Fruit fly (Drosophila melanogaster) whole organism, embryonic: ENCODE data around the gene CG5056.

Source experiments
- Atf6 ChIP-seq: fragments of 200-800 bp; sonication (Bioruptor generic); IDR thresholded peaks from 2 replicates; pipeline ENCODE4 v1.3.6; 2022; ENCODE audit warnings: missing biosample characterization, missing genetic modification characterization
- Bdp1 ChIP-seq: fragments of 200-800 bp; sonication (Bioruptor generic); optimal IDR thresholded peaks from 3 replicates; lab custom pipeline; 2016; ENCODE audit warnings: missing biosample characterization, missing genetic modification characterization
- CG1024 ChIP-seq: fragments of 200-800 bp; sonication (Bioruptor generic); IDR thresholded peaks from 2 replicates; pipeline ENCODE4 v1.3.6; 2022; ENCODE audit warnings: missing biosample characterization, missing genetic modification characterization
- CG10654 ChIP-seq: fragments of 200-800 bp; sonication (Bioruptor generic); optimal IDR thresholded peaks from 2 replicates; lab custom pipeline; 2016; ENCODE audit warnings: missing biosample characterization, missing genetic modification characterization
- CG11398 ChIP-seq: fragments of 200-800 bp; sonication (Bioruptor generic); optimal IDR thresholded peaks from 2 replicates; lab custom pipeline; 2016; ENCODE audit warnings: missing biosample characterization, missing genetic modification characterization
- CG11723 ChIP-seq: fragments of 200-800 bp; sonication (Bioruptor generic); optimal IDR thresholded peaks from 2 replicates; lab custom pipeline; 2017; ENCODE audit warnings: missing biosample characterization, mild to moderate bottlenecking, missing genetic modification characterization
- CG12391 ChIP-seq: fragments of 200-800 bp; sonication (Bioruptor generic); optimal IDR thresholded peaks from 3 replicates; lab custom pipeline; 2018; ENCODE audit warnings: missing biosample characterization, mild to moderate bottlenecking, missing genetic modification characterization, moderate library complexity
- CG12769 ChIP-seq: fragments of 200-800 bp; sonication (Bioruptor generic); optimal IDR thresholded peaks from 2 replicates; lab custom pipeline; 2019; ENCODE audit warnings: missing biosample characterization, mild to moderate bottlenecking, missing genetic modification characterization, moderate library complexity
- CG12942 ChIP-seq: fragments of 200-800 bp; sonication (Bioruptor generic); optimal IDR thresholded peaks from 3 replicates; lab custom pipeline; 2016; ENCODE audit warnings: missing biosample characterization, missing genetic modification characterization
- CG17186 ChIP-seq: fragments of 200-800 bp; sonication (Bioruptor generic); optimal IDR thresholded peaks from 3 replicates; lab custom pipeline; 2017; ENCODE audit warnings: missing biosample characterization, missing genetic modification reagents, missing genetic modification characterization
- CG17359 ChIP-seq: fragments of 200-800 bp; sonication (Bioruptor generic); optimal IDR thresholded peaks from 3 replicates; lab custom pipeline; 2018; ENCODE audit warnings: missing biosample characterization, mild to moderate bottlenecking, missing genetic modification characterization, moderate library complexity
- CG2202 ChIP-seq: fragments of 200-800 bp; sonication (Bioruptor generic); optimal IDR thresholded peaks from 2 replicates; lab custom pipeline; 2018; ENCODE audit warnings: missing biosample characterization, mild to moderate bottlenecking, missing genetic modification characterization
- CG3163 ChIP-seq: fragments of 200-800 bp; sonication (Bioruptor generic); optimal IDR thresholded peaks from 3 replicates; lab custom pipeline; 2016; ENCODE audit warnings: missing biosample characterization, missing genetic modification characterization
- CG3281 ChIP-seq: fragments of 200-800 bp; sonication (Bioruptor generic); optimal IDR thresholded peaks from 3 replicates; lab custom pipeline; 2017; ENCODE audit warnings: missing biosample characterization, mild to moderate bottlenecking, missing genetic modification characterization
- CG3726 ChIP-seq: fragments of 200-800 bp; sonication (Bioruptor generic); IDR thresholded peaks from 3 replicates; pipeline ENCODE4, ENCODE4 v1.3.6; 2022; ENCODE audit warnings: missing biosample characterization, missing genetic modification characterization
- CG5180 ChIP-seq: fragments of 200-800 bp; sonication (Bioruptor generic); optimal IDR thresholded peaks from 3 replicates; lab custom pipeline; 2017; ENCODE audit warnings: missing biosample characterization, missing genetic modification characterization, mild to moderate bottlenecking, moderate library complexity, missing genetic modification reagents
- CG6254 ChIP-seq: fragments of 200-800 bp; sonication (Bioruptor generic); optimal IDR thresholded peaks from 3 replicates; lab custom pipeline; 2017; ENCODE audit warnings: mild to moderate bottlenecking, missing biosample characterization, missing genetic modification reagents, missing genetic modification characterization
- CG6765 ChIP-seq: fragments of 200-800 bp; sonication (Bioruptor generic); optimal IDR thresholded peaks from 3 replicates; lab custom pipeline; 2017; ENCODE audit warnings: missing biosample characterization, mild to moderate bottlenecking, missing genetic modification characterization
- CG6854 ChIP-seq: fragments of 200-800 bp; sonication (Bioruptor generic); optimal IDR thresholded peaks from 3 replicates; lab custom pipeline; 2017; ENCODE audit warnings: missing biosample characterization, mild to moderate bottlenecking, missing genetic modification characterization
- CG8089 ChIP-seq: fragments of 200-800 bp; sonication (Bioruptor generic); optimal IDR thresholded peaks from 3 replicates; lab custom pipeline; 2016; ENCODE audit warnings: missing biosample characterization, missing genetic modification characterization
- D19A ChIP-seq: fragments of 200-800 bp; optimal IDR thresholded peaks from 3 replicates; lab custom pipeline; 2019; ENCODE audit warnings: missing biosample characterization, mild to moderate bottlenecking, missing genetic modification characterization, moderate library complexity
- ERR ChIP-seq: fragments of 200-800 bp; sonication (Bioruptor generic); optimal IDR thresholded peaks from 2 replicates; lab custom pipeline; 2016; ENCODE audit warnings: missing biosample characterization, missing genetic modification characterization
- Hey ChIP-seq: fragments of 200-800 bp; sonication (Bioruptor generic); optimal IDR thresholded peaks from 3 replicates; lab custom pipeline; 2018; ENCODE audit warnings: missing biosample characterization, mild to moderate bottlenecking, missing genetic modification characterization
- HmgD ChIP-seq: fragments of 200-800 bp; sonication (Bioruptor generic); optimal IDR thresholded peaks from 3 replicates; lab custom pipeline; 2016; ENCODE audit warnings: missing biosample characterization, missing genetic modification characterization
- Mad ChIP-seq: fragments of 200-800 bp; sonication (Bioruptor generic); optimal IDR thresholded peaks from 2 replicates; lab custom pipeline; 2016; ENCODE audit warnings: missing biosample characterization, missing genetic modification characterization
- Max ChIP-seq: fragments of 200-800 bp; sonication (Bioruptor generic); optimal IDR thresholded peaks from 2 replicates; lab custom pipeline; 2016; ENCODE audit warnings: missing biosample characterization, mild to moderate bottlenecking, missing genetic modification characterization
- Neu2 ChIP-seq: fragments of 200-800 bp; sonication (Bioruptor generic); optimal IDR thresholded peaks from 3 replicates; lab custom pipeline; 2016; ENCODE audit warnings: missing biosample characterization, missing genetic modification characterization, borderline replicate concordance
- Rfx ChIP-seq: fragments of 200-800 bp; sonication (Bioruptor generic); IDR thresholded peaks from 2 replicates; pipeline ENCODE4 v1.3.6; 2022; ENCODE audit warnings: missing biosample characterization, missing genetic modification characterization
- Six4 ChIP-seq: fragments of 200-800 bp; sonication (Bioruptor generic); optimal IDR thresholded peaks from 2 replicates; lab custom pipeline; 2016; ENCODE audit warnings: missing biosample characterization, missing genetic modification characterization
- Spps ChIP-seq: fragments of 200-800 bp; sonication (Bioruptor generic); optimal IDR thresholded peaks from 2 replicates; lab custom pipeline; 2018; ENCODE audit warnings: missing biosample characterization, mild to moderate bottlenecking, missing genetic modification characterization
- Vsx1 ChIP-seq: fragments of 200-800 bp; sonication (Bioruptor generic); optimal IDR thresholded peaks from 2 replicates; lab custom pipeline; 2017; ENCODE audit warnings: missing biosample characterization, mild to moderate bottlenecking, missing genetic modification characterization, missing genetic modification reagents
- Xrp1 ChIP-seq: fragments of 200-800 bp; sonication (Bioruptor generic); IDR thresholded peaks from 2 replicates; pipeline ENCODE4 v1.3.6; 2022; ENCODE audit warnings: missing biosample characterization, missing genetic modification characterization
- aop ChIP-seq: fragments of 200-800 bp; sonication (Bioruptor generic); IDR thresholded peaks from 2 replicates; pipeline ENCODE4 v1.3.6; 2022; ENCODE audit warnings: missing biosample characterization, missing genetic modification characterization
- bcd ChIP-seq: fragments of 200-800 bp; sonication (Bioruptor generic); optimal IDR thresholded peaks from 2 replicates; lab custom pipeline; 2017; ENCODE audit warnings: missing biosample characterization, mild to moderate bottlenecking, missing genetic modification characterization
- chinmo ChIP-seq: fragments of 200-800 bp; sonication (Bioruptor generic); IDR thresholded peaks from 4 replicates; pipeline ENCODE4 v1.3.6; 2022; ENCODE audit warnings: missing biosample characterization, missing genetic modification characterization; ENCODE audit not compliant: partially characterized antibody
- dan ChIP-seq: fragments of 200-800 bp; sonication (Bioruptor generic); IDR thresholded peaks from 2 replicates; pipeline ENCODE4 v1.3.6; 2022; ENCODE audit warnings: missing biosample characterization, missing genetic modification characterization
- dpn ChIP-seq, 2 experiments: fragments of 200-800 bp; sonication (Bioruptor generic); optimal IDR thresholded peaks; 3 replicates each; lab custom pipeline; 2016; ENCODE audit warnings: missing biosample characterization in 2 of 2, missing genetic modification characterization in 2 of 2
- fd3F ChIP-seq: fragments of 200-800 bp; sonication (Bioruptor generic); optimal IDR thresholded peaks from 2 replicates; lab custom pipeline; 2018; ENCODE audit warnings: missing biosample characterization, mild to moderate bottlenecking, missing genetic modification characterization, moderate library complexity
- hb ChIP-seq: fragments of 200-800 bp; sonication (Bioruptor generic); IDR thresholded peaks from 3 replicates; pipeline ENCODE4 v1.3.6; 2022; ENCODE audit warnings: missing biosample characterization, missing genetic modification characterization; ENCODE audit not compliant: partially characterized antibody
- lbe ChIP-seq: fragments of 200-800 bp; sonication (Bioruptor generic); optimal IDR thresholded peaks from 2 replicates; lab custom pipeline; 2016; ENCODE audit warnings: missing biosample characterization, mild to moderate bottlenecking, missing genetic modification characterization
- pho ChIP-seq: fragments of 200-800 bp; sonication (Bioruptor generic); optimal IDR thresholded peaks from 2 replicates; lab custom pipeline; 2016; ENCODE audit warnings: missing biosample characterization, missing genetic modification characterization
- pnt ChIP-seq: fragments of 200-800 bp; sonication (Bioruptor generic); optimal IDR thresholded peaks from 3 replicates; lab custom pipeline; 2016; ENCODE audit warnings: missing biosample characterization, missing genetic modification characterization
- psq ChIP-seq: fragments of 200-800 bp; sonication (Bioruptor generic); optimal IDR thresholded peaks from 2 replicates; lab custom pipeline; 2017; ENCODE audit warnings: missing biosample characterization, missing genetic modification characterization
- rib ChIP-seq: fragments of 200-800 bp; sonication (Bioruptor generic); IDR thresholded peaks from 2 replicates; pipeline ENCODE4 v1.3.6; 2022; ENCODE audit warnings: missing biosample characterization, missing genetic modification characterization
- stwl ChIP-seq: fragments of 200-800 bp; sonication (Bioruptor generic); optimal IDR thresholded peaks from 3 replicates; lab custom pipeline; 2018; ENCODE audit warnings: missing biosample characterization, mild to moderate bottlenecking, missing genetic modification characterization, moderate library complexity
- tin ChIP-seq: fragments of 200-800 bp; sonication (Bioruptor generic); optimal IDR thresholded peaks from 3 replicates; lab custom pipeline; 2016; ENCODE audit warnings: missing biosample characterization, missing genetic modification characterization
- trem ChIP-seq: fragments of 200-800 bp; optimal IDR thresholded peaks from 3 replicates; lab custom pipeline; 2019; ENCODE audit warnings: missing biosample characterization, mild to moderate bottlenecking, missing genetic modification characterization, moderate library complexity
- tx ChIP-seq: fragments of 200-800 bp; sonication (Bioruptor generic); optimal IDR thresholded peaks from 2 replicates; lab custom pipeline; 2016; ENCODE audit warnings: missing biosample characterization, missing genetic modification characterization
- vvl ChIP-seq: fragments of 200-800 bp; sonication (Bioruptor generic); IDR thresholded peaks from 2 replicates; pipeline ENCODE4 v1.3.6; 2022; ENCODE audit warnings: missing biosample characterization, missing genetic modification characterization
- z ChIP-seq: fragments of 200-800 bp; sonication (Bioruptor generic); IDR thresholded peaks from 3 replicates; pipeline ENCODE4 v1.3.6; 2022; ENCODE audit warnings: missing biosample characterization, missing genetic modification characterization
- zen2 ChIP-seq: fragments of 200-800 bp; sonication (Bioruptor generic); IDR thresholded peaks from 3 replicates; pipeline ENCODE4 v1.3.6; 2022; ENCODE audit warnings: missing biosample characterization, missing genetic modification characterization; ENCODE audit not compliant: partially characterized antibody

Gene CG5056

DNA sequence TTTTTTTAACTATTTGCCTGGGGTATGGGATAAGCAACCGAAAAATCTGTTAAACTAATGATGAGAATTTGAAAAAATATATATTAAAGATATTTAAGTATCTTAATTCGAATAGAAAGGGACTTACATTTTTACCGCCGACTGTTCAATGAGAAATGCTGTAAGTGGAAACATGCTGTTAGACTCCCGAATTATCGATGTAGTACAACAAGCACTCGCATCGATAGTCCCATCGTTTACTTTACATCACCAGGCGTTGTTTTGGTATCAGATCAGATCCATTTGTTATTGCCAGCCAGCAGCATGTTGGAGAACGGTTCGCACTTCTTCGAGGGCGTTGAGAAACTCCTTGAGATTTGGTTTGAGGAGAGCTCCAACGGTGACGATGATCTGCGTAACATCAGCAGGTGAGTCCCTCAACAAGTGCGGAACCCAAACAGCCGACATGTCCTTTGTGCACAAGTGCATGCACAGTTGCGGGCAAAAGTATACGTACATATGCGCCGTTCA is 27.2 kb upstream of the CG5056 start, which contains the start of gene SamDC (continued):
- peak; percentile 32; the same call in 1 of the 2 replicates for TF ChIP-seq Xrp1
- no peak for TF ChIP-seq CG11398
- peak; percentile 31 for TF ChIP-seq CG6765 (GFP tag; lab: Kevin White, UChicago)
- TF ChIP-seq aop (GFP tag; lab: Robert Waterston, UW) = no peak
- peak; percentile 46 for TF ChIP-seq pho (GFP tag; lab: Kevin White, UChicago)
- TF ChIP-seq Atf6 (GFP tag; lab: Robert Waterston, UW) = peak; percentile 46; the same call in 1 of the 2 replicates
- no peak for TF ChIP-seq CG3726 (GFP tag; lab: Robert Waterston, UW)
- TF ChIP-seq Six4 (GFP tag; lab: Kevin White, UChicago) = no peak
- no peak for TF ChIP-seq CG8089 (GFP tag; lab: Kevin White, UChicago)
- peak; percentile 23 for TF ChIP-seq CG17359 (tag; lab: Kevin White, UChicago)
- no peak for TF ChIP-seq z (GFP tag; lab: Robert Waterston, UW)
- peak; percentile 59 for TF ChIP-seq CG5180
- peak; percentile 32 for TF ChIP-seq CG12769
- TF ChIP-seq CG1024 (GFP tag; lab: Robert Waterston, UW) = peak; percentile 95
- TF ChIP-seq dpn (GFP tag; optimal IDR thresholded peaks at IDR 0.05; lab: Kevin White, UChicago) = peak; percentile 33 to 47
- TF ChIP-seq trem (tag; lab: Kevin White, UChicago) = peak; percentile 45
- TF ChIP-seq Mad = peak; percentile 4
- TF ChIP-seq CG2202 (tag; lab: Kevin White, UChicago) = no peak
- TF ChIP-seq psq (GFP tag; lab: Kevin White, UChicago) = peak; percentile 38
- TF ChIP-seq vvl = peak; percentile 75
- no peak for TF ChIP-seq Neu2 (GFP tag; lab: Kevin White, UChicago)
- peak; percentile 13 for TF ChIP-seq lbe (GFP tag; lab: Kevin White, UChicago)
- TF ChIP-seq D19A (tag; lab: Kevin White, UChicago) = peak; percentile 55
- no peak for TF ChIP-seq CG17186 (GFP tag; lab: Kevin White, UChicago)
- no peak for TF ChIP-seq bcd (GFP tag; lab: Kevin White, UChicago)
- peak; percentile 27 for TF ChIP-seq HmgD (GFP tag; lab: Kevin White, UChicago)
- TF ChIP-seq CG11723 (GFP tag; lab: Kevin White, UChicago) = peak; percentile 1
- TF ChIP-seq dan = no peak
- TF ChIP-seq Spps = no peak
- TF ChIP-seq tin (GFP tag; lab: Kevin White, UChicago) = peak; percentile 13
- TF ChIP-seq rib (GFP tag; lab: Robert Waterston, UW) = no peak
- TF ChIP-seq pnt (GFP tag; lab: Kevin White, UChicago) = peak; percentile 2
- TF ChIP-seq stwl (tag; lab: Kevin White, UChicago) = peak; percentile 78
- peak; percentile 14 for TF ChIP-seq CG10654
- peak; percentile 90; the same call in 3 of the 4 replicates for TF ChIP-seq chinmo (GFP tag; lab: Robert Waterston, UW)
- TF ChIP-seq fd3F (GFP tag; lab: Kevin White, UChicago) = peak; percentile 25
- peak; percentile 33 for TF ChIP-seq CG6854 (GFP tag; lab: Kevin White, UChicago)
- TF ChIP-seq ERR (GFP tag; lab: Kevin White, UChicago) = no peak
- no peak for TF ChIP-seq Vsx1 (GFP tag; lab: Kevin White, UChicago)
- TF ChIP-seq tx (GFP tag; lab: Kevin White, UChicago) = no peak
- TF ChIP-seq zen2 = no peak; the same call in 2 of the 3 replicates
- TF ChIP-seq Bdp1 (GFP tag; lab: Kevin White, UChicago) = no peak
- no peak for TF ChIP-seq Hey (tag; lab: Kevin White, UChicago)
- peak; percentile 4 for TF ChIP-seq CG12942 (GFP tag; lab: Kevin White, UChicago)
- TF ChIP-seq CG3281 (GFP tag; lab: Kevin White, UChicago) = peak; percentile 26
- TF ChIP-seq hb (GFP tag; lab: Robert Waterston, UW) = peak; percentile 73; the same call in 2 of the 3 replicates
- peak; percentile 4 for TF ChIP-seq Max
- TF ChIP-seq Rfx (GFP tag; lab: Robert Waterston, UW) = peak; percentile 69
- TF ChIP-seq CG3163 (GFP tag; lab: Kevin White, UChicago) = no peak
- TF ChIP-seq CG12391 (tag; lab: Kevin White, UChicago) = peak; percentile 71
- no peak for TF ChIP-seq CG6254 (GFP tag; lab: Kevin White, UChicago)
